Worm (Caenorhabditis elegans): ENCODE measurements around the gene hst-6.

ce11 chrX:5252798-5253197 lies 22.6 kb upstream of the hst-6 start, which contains the start of gene nspg-14:
- TF ChIP-seq nhr-28 (tag; optimal IDR thresholded peaks at IDR 0.05) (no peak), snpc-4 (tag; optimal IDR thresholded peaks at IDR 0.05) (no peak), mdl-1 (tag; optimal IDR thresholded peaks at IDR 0.05) (no peak), ztf-11 (tag; optimal IDR thresholded peaks at IDR 0.05) (no peak), elt-2 (tag; optimal IDR thresholded peaks at IDR 0.05) (peak; percentile 61)

Data from whole organism, L1 larva.